Worm (Caenorhabditis elegans) whole organism, late embryonic: ENCODE measurements around the gene Y57G7A.6.

ENCODE experiments used
- K09A11.1 ChIP-seq: sonication (generic microtip); optimal IDR thresholded peaks from 2 replicates; lab custom pipeline; 2017; ENCODE audit warnings: antibody characterized with exemption, mild to moderate bottlenecking, missing genetic modification characterization, missing compliant biosample characterization; ENCODE audit not compliant: insufficient read depth
- ceh-18 ChIP-seq: sonication (generic microtip); optimal IDR thresholded peaks from 2 replicates; lab custom pipeline; 2016; ENCODE audit warnings: missing genetic modification characterization, missing compliant biosample characterization
- ceh-19 ChIP-seq: fragments of 200-800 bp; sonication (Bioruptor generic); optimal IDR thresholded peaks from 2 replicates; lab custom pipeline; 2018; ENCODE audit warnings: mild to moderate bottlenecking, missing genetic modification characterization, missing compliant biosample characterization
- fax-1 ChIP-seq: sonication (generic microtip); optimal IDR thresholded peaks from 2 replicates; lab custom pipeline; 2016; ENCODE audit warnings: missing genotype, missing genetic modification characterization, missing compliant biosample characterization
- fkh-10 ChIP-seq: fragments of 150-350 bp; optimal IDR thresholded peaks from 2 replicates; lab custom pipeline; 2014; ENCODE audit warnings: missing biosample characterization, missing genetic modification reagents, missing genetic modification characterization
- hlh-30 ChIP-seq: sonication (generic microtip); optimal IDR thresholded peaks from 2 replicates; lab custom pipeline; 2017; ENCODE audit warnings: antibody characterized with exemption, missing genetic modification characterization, missing compliant biosample characterization; ENCODE audit not compliant: insufficient read depth
- hlh-8 ChIP-seq: sonication (generic microtip); optimal IDR thresholded peaks from 2 replicates; lab custom pipeline; 2016; ENCODE audit warnings: missing genotype, missing genetic modification characterization, missing compliant biosample characterization
- lin-11 ChIP-seq: fragments of 200-800 bp; sonication (Bioruptor generic); optimal IDR thresholded peaks from 2 replicates; lab custom pipeline; 2018; ENCODE audit warnings: mild to moderate bottlenecking, missing genetic modification characterization, missing compliant biosample characterization
- pha-4 ChIP-seq: fragments of 150-350 bp; optimal IDR thresholded peaks from 2 replicates; lab custom pipeline; 2018; ENCODE audit warnings: missing biosample characterization, missing genetic modification reagents, missing genetic modification characterization
- ttx-3 ChIP-seq: sonication (generic microtip); optimal IDR thresholded peaks from 2 replicates; lab custom pipeline; 2016; ENCODE audit warnings: missing genetic modification reagents, missing genetic modification characterization, missing compliant biosample characterization

DNA sequence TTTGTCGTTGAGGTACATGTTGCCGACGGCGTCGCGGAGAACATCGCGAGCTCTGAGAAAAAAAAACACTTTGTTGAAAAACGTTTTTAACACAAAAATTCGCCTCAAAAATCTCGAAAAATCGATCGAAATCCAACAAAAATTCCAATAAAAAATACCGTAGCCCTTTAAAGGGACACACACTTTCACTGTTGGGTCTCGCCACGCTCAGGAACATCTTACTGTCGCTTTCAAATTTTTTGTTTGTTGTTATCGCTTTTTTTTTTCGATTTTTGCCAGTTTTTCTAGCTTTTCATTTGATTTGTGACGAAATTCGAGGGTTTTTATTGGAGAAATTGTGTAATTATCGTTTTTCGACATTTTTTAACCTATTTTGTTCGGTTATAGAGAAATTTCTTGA, 21.1 kb upstream of the Y57G7A.6 start:
- TF ChIP-seq ceh-19 (GFP tag; lab: Kevin White, UChicago) = no peak
- no peak for TF ChIP-seq fax-1 (tag; lab: Kevin White, UChicago)
- TF ChIP-seq pha-4 (tag; lab: Kevin White, UChicago) = no peak
- TF ChIP-seq hlh-30 (tag; lab: Kevin White, UChicago) = no peak
- TF ChIP-seq fkh-10 (GFP tag; lab: Kevin White, UChicago) = no peak
- no peak for TF ChIP-seq ceh-18 (tag; lab: Kevin White, UChicago)
- TF ChIP-seq lin-11 = no peak
- no peak for TF ChIP-seq K09A11.1
- TF ChIP-seq hlh-8 (tag; lab: Kevin White, UChicago) = no peak
- TF ChIP-seq ttx-3 (tag; lab: Kevin White, UChicago) = no peak
